Worm (Caenorhabditis elegans) whole organism, L4 larva: ENCODE data around the gene Y66D12A.21.
A peak's percentile ranks its signal among the peaks of the same experiment; 100 is the strongest.

Experiments
- D1046.2 ChIP-seq: fragments of 200-800 bp; sonication (Bioruptor generic); IDR thresholded peaks from 2 replicates; pipeline ENCODE4 v1.3.6; 2022; ENCODE audit warnings: missing genetic modification characterization, missing compliant biosample characterization
- F10B5.3 ChIP-seq: sonication (generic microtip); optimal IDR thresholded peaks from 2 replicates; lab custom pipeline; 2016; ENCODE audit warnings: mild to moderate bottlenecking, missing genetic modification characterization, missing compliant biosample characterization
- F26F4.8 ChIP-seq: fragments of 200-800 bp; sonication (Bioruptor generic); conservative IDR thresholded peaks from 2 replicates; pipeline ENCODE4 v1.3.6; 2022; ENCODE audit warnings: missing genetic modification characterization, missing compliant biosample characterization
- F44E2.7 ChIP-seq: fragments of 200-800 bp; sonication (Bioruptor generic); IDR thresholded peaks from 2 replicates; pipeline ENCODE4 v2.1.2; 2022; ENCODE audit warnings: missing genetic modification characterization, missing compliant biosample characterization
- F49E8.2 ChIP-seq: sonication (generic microtip); optimal IDR thresholded peaks from 2 replicates; lab custom pipeline; 2016; ENCODE audit warnings: missing compliant biosample characterization, mild to moderate bottlenecking, missing genetic modification characterization, borderline replicate concordance
- R02D3.7 ChIP-seq: fragments of 150-350 bp; sonication (generic microtip); optimal IDR thresholded peaks from 3 replicates; lab custom pipeline; 2014; ENCODE audit warnings: missing biosample characterization, missing genetic modification characterization
- T20F7.1 ChIP-seq: fragments of 200-800 bp; sonication (Bioruptor generic); optimal IDR thresholded peaks from 2 replicates; lab custom pipeline; 2018; ENCODE audit warnings: mild to moderate bottlenecking, missing genetic modification characterization, missing compliant biosample characterization
- Y105C5A.15 ChIP-seq: fragments of 200-800 bp; sonication (Bioruptor generic); IDR thresholded peaks from 2 replicates; pipeline ENCODE4 v1.3.6; 2022; ENCODE audit warnings: missing genetic modification characterization, missing compliant biosample characterization
- Y5F2A.4 ChIP-seq: fragments of 200-800 bp; sonication (Bioruptor generic); optimal IDR thresholded peaks from 2 replicates; lab custom pipeline; 2018; ENCODE audit warnings: mild to moderate bottlenecking, missing genetic modification characterization, missing compliant biosample characterization
- ama-1 ChIP-seq: fragments of 150-350 bp; optimal IDR thresholded peaks from 2 replicates; lab custom pipeline; 2014; ENCODE audit warnings: inconsistent platforms, mixed read lengths
- ceh-20 ChIP-seq: fragments of 200-800 bp; sonication (Bioruptor generic); IDR thresholded peaks from 2 replicates; pipeline ENCODE4 v1.3.6; 2022; ENCODE audit warnings: missing genetic modification reagents, missing genetic modification characterization, missing compliant biosample characterization
- ceh-44 ChIP-seq: fragments of 200-800 bp; sonication (Bioruptor generic); IDR thresholded peaks from 2 replicates; pipeline ENCODE4 v1.3.6; 2022; ENCODE audit warnings: missing genetic modification reagents, missing genetic modification characterization, missing compliant biosample characterization
- ces-1 ChIP-seq: fragments of 150-350 bp; sonication (generic microtip); optimal IDR thresholded peaks from 4 replicates; lab custom pipeline; 2014; ENCODE audit warnings: missing biosample characterization, missing genetic modification reagents, missing genetic modification characterization
- cey-2 ChIP-seq: sonication (generic microtip); optimal IDR thresholded peaks from 3 replicates; lab custom pipeline; 2017; ENCODE audit warnings: missing genetic modification characterization, mild to moderate bottlenecking, missing compliant biosample characterization, antibody characterized with exemption, borderline replicate concordance; ENCODE audit not compliant: insufficient read depth
- ctbp-1 ChIP-seq: fragments of 200-800 bp; sonication (Bioruptor generic); IDR thresholded peaks from 2 replicates; pipeline ENCODE4 v1.3.6; 2022; ENCODE audit warnings: missing genetic modification reagents, missing genetic modification characterization, missing compliant biosample characterization
- daf-16 ChIP-seq, 3 experiments: sonication (generic microtip); optimal IDR thresholded peaks; 2 replicates each; lab custom pipeline; 2016 to 2017; ENCODE audit warnings: missing genetic modification characterization in 3 of 3, missing genetic modification reagents in 3 of 3, mild to moderate bottlenecking in 2 of 3, missing compliant biosample characterization in 2 of 3, missing biosample characterization in 1 of 3, moderate library complexity in 1 of 3
- dmd-8 ChIP-seq: fragments of 200-800 bp; sonication (Bioruptor generic); IDR thresholded peaks from 2 replicates; pipeline ENCODE4 v1.3.6; 2022; ENCODE audit warnings: missing genetic modification characterization, missing compliant biosample characterization
- dmd-9 ChIP-seq: fragments of 200-800 bp; sonication (Bioruptor generic); IDR thresholded peaks from 2 replicates; pipeline ENCODE4 v1.3.6; 2022; ENCODE audit warnings: missing genetic modification reagents, missing genetic modification characterization, missing compliant biosample characterization
- dpl-1 ChIP-seq: fragments of 150-350 bp; optimal IDR thresholded peaks from 2 replicates; lab custom pipeline; 2014; ENCODE audit warnings: missing biosample characterization, missing genetic modification reagents, missing genetic modification characterization
- egl-27 ChIP-seq: sonication (generic microtip); optimal IDR thresholded peaks from 3 replicates; lab custom pipeline; 2017; ENCODE audit warnings: missing biosample characterization, missing genetic modification reagents, missing genetic modification characterization
- hlh-11 ChIP-seq: fragments of 200-800 bp; sonication (Bioruptor generic); optimal IDR thresholded peaks from 2 replicates; lab custom pipeline; 2018; ENCODE audit warnings: mild to moderate bottlenecking, missing genetic modification characterization, missing compliant biosample characterization
- hlh-30 ChIP-seq: sonication (generic microtip); optimal IDR thresholded peaks from 2 replicates; lab custom pipeline; 2017; ENCODE audit warnings: antibody characterized with exemption, mild to moderate bottlenecking, missing genetic modification characterization, missing compliant biosample characterization; ENCODE audit not compliant: insufficient read depth
- jun-1 ChIP-seq: fragments of 150-350 bp; optimal IDR thresholded peaks from 2 replicates; lab custom pipeline; 2014; ENCODE audit warnings: missing biosample characterization, missing genetic modification reagents, missing genetic modification characterization
- lim-7 ChIP-seq: fragments of 200-800 bp; sonication (Bioruptor generic); IDR thresholded peaks from 2 replicates; pipeline ENCODE4 v1.3.6; 2022; ENCODE audit warnings: missing genetic modification characterization, missing compliant biosample characterization
- lin-1 ChIP-seq: fragments of 200-800 bp; sonication (Bioruptor generic); IDR thresholded peaks from 2 replicates; pipeline ENCODE4 v1.3.6; 2022; ENCODE audit warnings: missing genetic modification reagents, missing genetic modification characterization, missing compliant biosample characterization
- lin-15B ChIP-seq: fragments of 150-350 bp; sonication (generic microtip); optimal IDR thresholded peaks from 3 replicates; lab custom pipeline; 2014; ENCODE audit warnings: missing biosample characterization, missing genetic modification characterization
- lir-3 ChIP-seq: sonication (generic microtip); optimal IDR thresholded peaks from 2 replicates; lab custom pipeline; 2016; ENCODE audit warnings: mild to moderate bottlenecking, missing genetic modification characterization, missing compliant biosample characterization
- madf-9 ChIP-seq: fragments of 200-800 bp; sonication (Bioruptor generic); conservative IDR thresholded peaks from 2 replicates; pipeline ENCODE4 v1.3.6; 2022; ENCODE audit warnings: missing genetic modification reagents, missing genetic modification characterization, missing compliant biosample characterization
- mdl-1 ChIP-seq, 2 experiments: fragments of 150-350 bp in 1 of 2; sonication (generic microtip) in 1 of 2; optimal IDR thresholded peaks; 2 replicates each; lab custom pipeline; 2014 to 2017; ENCODE audit warnings: missing biosample characterization in 2 of 2, missing genetic modification characterization in 2 of 2
- mep-1 ChIP-seq: fragments of 150-350 bp; sonication (generic microtip); optimal IDR thresholded peaks from 3 replicates; lab custom pipeline; 2014; ENCODE audit warnings: missing biosample characterization, missing genetic modification characterization
- mes-2 ChIP-seq: sonication (generic microtip); optimal IDR thresholded peaks from 2 replicates; lab custom pipeline; 2016; ENCODE audit warnings: missing genotype, mild to moderate bottlenecking, missing genetic modification characterization, missing compliant biosample characterization; ENCODE audit not compliant: poor library complexity, severe bottlenecking
- mxl-2 ChIP-seq: fragments of 200-800 bp; sonication (Bioruptor generic); conservative IDR thresholded peaks from 2 replicates; pipeline ENCODE4 v1.3.6; 2022; ENCODE audit warnings: missing genetic modification reagents, missing genetic modification characterization, missing compliant biosample characterization
- nhr-102 ChIP-seq: sonication (generic microtip); optimal IDR thresholded peaks from 2 replicates; lab custom pipeline; 2016; ENCODE audit warnings: mild to moderate bottlenecking, missing genetic modification characterization, moderate library complexity, missing compliant biosample characterization
- nhr-11 ChIP-seq: fragments of 150-350 bp; optimal IDR thresholded peaks from 2 replicates; lab custom pipeline; 2014; ENCODE audit warnings: missing biosample characterization, missing genetic modification characterization
- nhr-41 ChIP-seq: fragments of 200-800 bp; sonication (Bioruptor generic); IDR thresholded peaks from 2 replicates; pipeline ENCODE4 v1.3.6; 2022; ENCODE audit warnings: missing genetic modification reagents, missing genetic modification characterization, missing compliant biosample characterization
- nhr-48 ChIP-seq: sonication (generic microtip); optimal IDR thresholded peaks from 2 replicates; lab custom pipeline; 2016; ENCODE audit warnings: mild to moderate bottlenecking, missing genetic modification characterization, missing compliant biosample characterization
- nhr-6 ChIP-seq: fragments of 150-350 bp; optimal IDR thresholded peaks from 2 replicates; lab custom pipeline; 2014; ENCODE audit warnings: missing biosample characterization, missing genetic modification characterization
- nhr-77 ChIP-seq: fragments of 150-350 bp; optimal IDR thresholded peaks from 2 replicates; lab custom pipeline; 2014; ENCODE audit warnings: missing biosample characterization, missing genetic modification characterization
- php-3 ChIP-seq: fragments of 200-800 bp; sonication (Bioruptor generic); IDR thresholded peaks from 2 replicates; pipeline ENCODE4 v1.3.6; 2022; ENCODE audit warnings: missing genetic modification reagents, missing genetic modification characterization, missing compliant biosample characterization
- saeg-2 ChIP-seq: fragments of 200-800 bp; sonication (Bioruptor generic); IDR thresholded peaks from 2 replicates; pipeline ENCODE4 v1.3.6; 2022; ENCODE audit warnings: missing genetic modification reagents, missing genetic modification characterization, missing compliant biosample characterization
- sdz-12 ChIP-seq: fragments of 200-800 bp; sonication (Bioruptor generic); optimal IDR thresholded peaks from 2 replicates; lab custom pipeline; 2018; ENCODE audit warnings: mild to moderate bottlenecking, missing genetic modification characterization, missing compliant biosample characterization
- snpc-1.2 ChIP-seq: fragments of 200-800 bp; sonication (Bioruptor generic); IDR thresholded peaks from 2 replicates; pipeline ENCODE4 v1.3.6; 2022; ENCODE audit warnings: missing genetic modification reagents, missing genetic modification characterization, missing compliant biosample characterization
- snpc-4 ChIP-seq: fragments of 150-350 bp; optimal IDR thresholded peaks from 2 replicates; lab custom pipeline; 2014; ENCODE audit warnings: missing biosample characterization, missing genetic modification characterization
- spr-1 ChIP-seq: sonication (generic microtip); optimal IDR thresholded peaks from 2 replicates; lab custom pipeline; 2016; ENCODE audit warnings: mild to moderate bottlenecking, missing genetic modification characterization, missing compliant biosample characterization
- unc-62 ChIP-seq, 3 experiments: fragments of 150-350 bp in 1 of 3; sonication (generic microtip); optimal IDR thresholded peaks in 2 of 3; peaks in 1 of 3; 1 replicate in 1 of 3; 2 replicates in 2 of 3; lab custom pipeline; 2014 to 2017; ENCODE audit warnings: missing biosample characterization in 3 of 3, missing genetic modification characterization in 3 of 3, missing genetic modification reagents in 3 of 3, missing genotype in 1 of 3
- zag-1 ChIP-seq: fragments of 150-350 bp; optimal IDR thresholded peaks from 2 replicates; lab custom pipeline; 2014; ENCODE audit warnings: missing biosample characterization, missing genetic modification characterization
- zfp-2 ChIP-seq: sonication (generic microtip); optimal IDR thresholded peaks from 2 replicates; lab custom pipeline; 2016; ENCODE audit warnings: mild to moderate bottlenecking, missing genetic modification characterization, missing compliant biosample characterization
- zfp-3 ChIP-seq: fragments of 200-800 bp; sonication (Bioruptor generic); conservative IDR thresholded peaks from 2 replicates; pipeline ENCODE4 v1.3.6; 2022; ENCODE audit warnings: missing genetic modification reagents, missing genetic modification characterization, missing compliant biosample characterization
- zip-2 ChIP-seq: fragments of 150-350 bp; optimal IDR thresholded peaks from 2 replicates; lab custom pipeline; 2014; ENCODE audit warnings: missing biosample characterization, missing genetic modification characterization
- ztf-7 ChIP-seq: fragments of 150-350 bp; optimal IDR thresholded peaks from 2 replicates; lab custom pipeline; 2014; ENCODE audit warnings: missing biosample characterization, missing genetic modification characterization

Gene Y66D12A.21

DNA sequence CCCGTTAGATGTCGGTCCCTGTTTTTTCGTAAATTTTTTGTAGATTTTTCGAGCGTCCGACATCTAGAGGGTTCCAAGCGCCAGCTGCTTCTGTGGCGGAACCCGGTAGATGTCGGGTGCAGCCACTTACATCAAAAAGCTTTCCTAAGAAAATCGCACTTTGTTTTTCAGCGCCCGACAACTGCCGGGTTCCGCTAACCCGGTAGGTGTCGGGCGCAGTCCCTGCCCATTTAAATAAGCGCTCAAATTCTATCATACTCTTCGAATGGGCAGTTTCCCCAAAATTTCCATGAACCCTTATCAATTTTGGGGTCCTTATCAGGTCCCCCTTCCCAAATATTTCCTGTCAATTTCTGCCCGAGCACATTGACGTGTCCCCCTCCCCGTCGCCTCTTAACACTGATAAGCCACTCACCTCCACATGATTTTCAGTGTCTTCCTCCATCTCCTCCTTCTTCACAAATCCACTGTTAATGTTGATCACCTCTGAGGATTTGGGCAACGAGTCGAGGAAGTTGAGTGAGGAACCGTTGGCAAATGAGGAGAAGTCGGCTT, 39.6 kb downstream of the Y66D12A.21 start (continued):
- TF ChIP-seq ceh-44 (GFP tag; lab: Robert Waterston, UW) (no peak), F26F4.8 (no peak), mxl-2 (GFP tag; lab: Robert Waterston, UW) (no peak), nhr-102 (no peak), mep-1 (peak; percentile 7), madf-9 (GFP tag; lab: Robert Waterston, UW) (no peak), mdl-1 (tag; optimal IDR thresholded peaks at IDR 0.05; lab: Kevin White, UChicago) (no peak), jun-1 (tag; lab: Kevin White, UChicago) (no peak), R02D3.7 (no peak), Y5F2A.4 (GFP tag; lab: Kevin White, UChicago) (no peak), F10B5.3 (tag; lab: Kevin White, UChicago) (no peak), nhr-77 (tag; lab: Kevin White, UChicago) (no peak), ztf-7 (tag; lab: Kevin White, UChicago) (no peak), T20F7.1 (no peak), ces-1 (GFP tag; lab: Kevin White, UChicago) (no peak), hlh-11 (peak; percentile 57), daf-16 (GFP tag; optimal IDR thresholded peaks at IDR 0.05; lab: Kevin White, UChicago) (no peak), daf-16 (tag; optimal IDR thresholded peaks at IDR 0.05; lab: Kevin White, UChicago) (peak; percentile 44), dmd-9 (no peak), dmd-8 (GFP tag; lab: Robert Waterston, UW) (no peak), zfp-2 (no peak), lin-15B (no peak), nhr-48 (tag; lab: Kevin White, UChicago) (no peak), snpc-1.2 (GFP tag; lab: Robert Waterston, UW) (no peak), ctbp-1 (GFP tag; lab: Robert Waterston, UW) (no peak), nhr-11 (tag; lab: Kevin White, UChicago) (no peak), nhr-6 (tag; lab: Kevin White, UChicago) (no peak), mes-2 (tag; lab: Kevin White, UChicago) (peak; percentile 25), egl-27 (tag; lab: Kevin White, UChicago) (no peak), F49E8.2 (tag; lab: Kevin White, UChicago) (no peak), zag-1 (tag; lab: Kevin White, UChicago) (no peak), spr-1 (no peak), sdz-12 (GFP tag; lab: Kevin White, UChicago) (no peak), ceh-20 (GFP tag; lab: Robert Waterston, UW) (no peak), cey-2 (no peak), lim-7 (no peak), F44E2.7 (GFP tag; lab: Robert Waterston, UW) (no peak), D1046.2 (no peak), ama-1 (lab: Kevin White, UChicago) (no peak), lir-3 (tag; lab: Kevin White, UChicago) (no peak), unc-62 (GFP tag; optimal IDR thresholded peaks at IDR 0.05 in 1 of 2; lab: Kevin White, UChicago) (no peak), unc-62 (tag; optimal IDR thresholded peaks at IDR 0.05; lab: Kevin White, UChicago) (no peak), php-3 (0 out of 2 replicates have a peak, but pooled peaks have one; percentile 29), lin-1 (GFP tag; lab: Robert Waterston, UW) (no peak), Y105C5A.15 (GFP tag; lab: Robert Waterston, UW) (no peak), snpc-4 (tag; lab: Kevin White, UChicago) (peak; percentile 8), dpl-1 (GFP tag; lab: Kevin White, UChicago) (no peak), saeg-2 (GFP tag; lab: Robert Waterston, UW) (no peak), zip-2 (tag; lab: Kevin White, UChicago) (no peak), hlh-30 (tag; lab: Kevin White, UChicago) (no peak), zfp-3 (no peak), nhr-41 (GFP tag; lab: Robert Waterston, UW) (no peak)
